Fruit fly (Drosophila melanogaster) ovary, adult (tissue): ENCODE measurements around the gene mats.

Experiments
- CG17801 ChIP-seq: fragments of 200-800 bp; optimal IDR thresholded peaks from 2 replicates; lab custom pipeline; 2019; ENCODE audit warnings: missing biosample characterization, mild to moderate bottlenecking, missing genetic modification characterization, moderate library complexity; ENCODE audit not compliant: partially characterized antibody

The mats gene

dm6 chr3R:22461673-22462585 lies 41.0 kb downstream of the mats start, which contains the start of the genes Rpn7 and AP-2mu:
Gene Rpn7 (minus strand): TSS chr3R:22462054.
Gene AP-2mu (plus strand): TSS chr3R:22462455.
- TF ChIP-seq CG17801, result no peak

DNA sequence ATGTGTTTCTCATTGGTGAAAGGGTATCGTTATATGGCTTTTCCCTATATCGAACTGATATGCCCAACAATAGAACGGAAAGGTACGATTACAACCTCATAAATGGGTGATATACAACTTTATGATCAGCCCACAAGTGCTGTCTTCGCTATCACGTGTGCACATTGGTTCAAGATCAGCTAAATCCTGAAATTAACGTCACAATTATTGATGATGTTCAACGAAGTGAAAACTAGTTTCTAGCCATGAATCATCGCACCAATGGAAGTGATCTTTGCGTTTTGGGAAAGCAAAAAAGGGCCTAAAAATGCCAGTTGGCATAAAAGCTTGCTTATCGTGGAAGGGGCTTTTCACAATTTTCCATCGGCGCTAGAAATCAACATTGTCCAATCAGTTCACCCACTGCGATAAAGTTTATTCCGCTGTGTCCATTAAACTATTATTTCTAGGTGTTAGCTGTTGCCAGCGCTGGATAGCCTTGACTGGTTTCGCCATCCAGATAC lies 43.7 kb downstream of the mats start, which contains the start of gene CG7054:
TSS of gene CG7054 (plus strand) at position 375 of the 503 bp plus-strand sequence.
- peak; percentile 49 for TF ChIP-seq CG17801

DNA sequence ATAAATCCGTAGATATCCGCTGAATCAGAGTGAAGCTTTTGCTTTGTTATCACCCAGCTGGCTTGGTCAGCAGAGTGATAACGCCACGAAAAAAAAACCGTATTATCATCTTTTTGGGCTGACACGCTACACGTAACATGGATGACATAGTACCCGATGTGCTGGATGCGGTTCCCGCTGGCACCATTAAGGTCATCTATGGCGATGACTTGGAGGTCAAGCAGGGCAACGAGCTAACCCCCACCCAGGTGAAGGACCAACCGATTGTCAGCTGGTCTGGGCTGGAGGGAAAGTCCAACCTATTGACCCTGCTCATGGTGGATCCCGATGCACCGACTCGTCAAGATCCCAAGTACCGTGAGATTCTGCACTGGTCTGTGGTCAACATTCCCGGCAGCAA lies 44.2 kb downstream of the mats start:
- no peak for TF ChIP-seq CG17801

dm6 chr3R:22465984-22466530 lies 45.1 kb downstream of the mats start, which contains the start of gene Pebp1:
Gene Pebp1 (plus strand): TSS chr3R:22466034.
- TF ChIP-seq CG17801, result no peak

- TF ChIP-seq CG17801, result peak; percentile 32
Measured at dm6 chr3R:22467939-22468571, 47.1 kb downstream of the mats start, which contains the start of the genes CG5377 and Nrx-1. Gene CG5377 (minus strand): TSS chr3R:22468157. Gene Nrx-1 (plus strand): TSS chr3R:22468512.

dm6 chr3R:22468829-22469487 lies 48.0 kb downstream of the mats start:
- TF ChIP-seq CG17801, result no peak

DNA sequence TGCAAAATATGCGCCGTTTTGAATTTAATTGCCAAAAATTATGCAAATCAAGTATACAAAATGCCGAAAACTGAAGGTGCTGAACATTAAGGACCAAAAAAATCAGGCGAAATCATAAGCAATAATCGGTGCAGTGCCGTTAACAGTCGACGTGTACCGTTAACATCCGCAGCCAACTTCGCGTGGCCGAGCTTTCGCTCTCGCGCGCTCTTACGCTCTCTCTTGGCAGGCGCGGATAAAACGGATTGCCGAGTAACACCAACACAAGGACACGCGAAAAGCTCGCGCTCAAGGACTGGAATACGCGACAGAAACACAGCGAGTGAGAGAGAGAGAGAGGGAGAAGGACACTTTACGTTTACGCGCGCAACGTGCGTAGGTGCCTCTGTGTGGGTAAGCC lies 49.1 kb downstream of the mats start:
- TF ChIP-seq CG17801, result no peak
